Fruit fly (Drosophila melanogaster): ENCODE data around the gene CG13288.

Gene CG13288

DNA sequence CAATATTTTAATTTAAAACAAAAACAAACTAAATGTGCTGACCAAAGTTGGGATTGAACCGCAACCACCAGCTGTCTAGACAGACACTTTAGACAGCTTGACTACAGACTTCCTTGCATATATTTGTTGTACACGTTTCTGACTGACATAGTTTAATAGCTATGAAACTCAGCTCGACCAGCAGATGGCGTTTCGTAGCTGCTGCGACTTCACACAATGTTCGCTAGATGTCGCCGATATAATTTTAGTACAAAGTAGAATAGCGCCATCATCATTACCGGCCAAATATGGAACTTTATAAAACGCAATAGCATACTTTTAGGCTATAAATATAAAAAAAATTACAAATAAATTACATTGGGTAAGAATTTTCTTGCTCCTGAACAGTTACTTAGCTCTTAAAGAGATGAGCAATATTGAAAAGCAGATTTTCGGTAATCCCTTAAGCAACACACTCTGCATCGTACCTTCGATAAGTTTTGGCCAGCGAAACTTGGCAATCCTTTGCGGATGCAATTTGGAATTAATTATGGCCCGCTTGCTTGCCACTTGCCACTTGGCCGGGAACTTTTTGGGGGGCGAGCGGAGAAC lies 37.5 kb upstream of the CG13288 start (continued):
- TF ChIP-seq CG15479 (GFP tag; optimal IDR thresholded peaks at IDR 0.05), result no peak
- TF ChIP-seq CG3163 (GFP tag; optimal IDR thresholded peaks at IDR 0.05), result peak; percentile 37
- no peak for TF ChIP-seq tup (GFP tag; optimal IDR thresholded peaks at IDR 0.05)
- TF ChIP-seq CG2875 (GFP tag; optimal IDR thresholded peaks at IDR 0.05), result no peak
- peak; percentile 55; the same call in 1 of the 2 replicates for TF ChIP-seq CG9215 (GFP tag; IDR thresholded peaks at IDR 0.05)
- peak; percentile 26 for TF ChIP-seq zfh2 (GFP tag; optimal IDR thresholded peaks at IDR 0.05)
- TF ChIP-seq CG2199 (GFP tag; IDR thresholded peaks at IDR 0.05), result peak; percentile 95
- no peak for TF ChIP-seq C15 (GFP tag; IDR thresholded peaks at IDR 0.05)
- peak; percentile 52 for TF ChIP-seq Jarid2 (GFP tag; optimal IDR thresholded peaks at IDR 0.05)
- TF ChIP-seq mirr (GFP tag; optimal IDR thresholded peaks at IDR 0.05), result peak; percentile 61
- TF ChIP-seq ken (GFP tag; IDR thresholded peaks at IDR 0.05), result peak; percentile 86
- TF ChIP-seq org-1 (GFP tag; optimal IDR thresholded peaks at IDR 0.05), result no peak
- TF ChIP-seq CG11723 (GFP tag; optimal IDR thresholded peaks at IDR 0.05), result no peak
- TF ChIP-seq Dek (tag; optimal IDR thresholded peaks at IDR 0.05), result peak; percentile 24
- peak; percentile 100 for TF ChIP-seq CTCF (GFP tag; optimal IDR thresholded peaks at IDR 0.05)
- TF ChIP-seq CG1832 (GFP tag; optimal IDR thresholded peaks at IDR 0.05), result no peak
- no peak for TF ChIP-seq Hmx (GFP tag; optimal IDR thresholded peaks at IDR 0.05)
- TF ChIP-seq zen (tag; optimal IDR thresholded peaks at IDR 0.05), result peak; percentile 86
- TF ChIP-seq CG6791 (GFP tag; IDR thresholded peaks at IDR 0.05; ENCODE audit: partially characterized antibody), result peak; percentile 87
- TF ChIP-seq Nf-YC (tag; optimal IDR thresholded peaks at IDR 0.05), result no peak
- peak; percentile 66 for TF ChIP-seq nmo (GFP tag; optimal IDR thresholded peaks at IDR 0.05)
- TF ChIP-seq ewg (GFP tag; optimal IDR thresholded peaks at IDR 0.05), result peak; percentile 34
- no peak for TF ChIP-seq bigmax (GFP tag; optimal IDR thresholded peaks at IDR 0.05)
- peak; percentile 75 for TF ChIP-seq CG14710 (tag; optimal IDR thresholded peaks at IDR 0.05)
- TF ChIP-seq sug (tag; optimal IDR thresholded peaks at IDR 0.05), result no peak
- TF ChIP-seq PHDP (tag; optimal IDR thresholded peaks at IDR 0.05), result no peak
- peak; percentile 68 for TF ChIP-seq phol (tag; optimal IDR thresholded peaks at IDR 0.05)
- peak; percentile 34 for TF ChIP-seq scrt (GFP tag; optimal IDR thresholded peaks at IDR 0.05)
- peak; percentile 31; the same call in 1 of the 2 replicates for TF ChIP-seq klu (GFP tag; IDR thresholded peaks at IDR 0.05)
- TF ChIP-seq tin (GFP tag; optimal IDR thresholded peaks at IDR 0.05), result peak; percentile 88
- no peak for TF ChIP-seq CG15073 (GFP tag; optimal IDR thresholded peaks at IDR 0.05)
- peak in 1 of 2 experiments; percentile 28 for TF ChIP-seq Pdp1 (GFP tag; optimal IDR thresholded peaks at IDR 0.05)
- no peak for TF ChIP-seq GATAe (GFP tag; conservative IDR thresholded peaks at IDR 0.05)
- TF ChIP-seq CG9817 (tag; optimal IDR thresholded peaks at IDR 0.05), result peak; percentile 61
- peak; percentile 46 for TF ChIP-seq CG12391 (tag; optimal IDR thresholded peaks at IDR 0.05)
- 0 out of 2 replicates have a peak, but pooled peaks have one; percentile 43 for TF ChIP-seq ato (GFP tag; IDR thresholded peaks at IDR 0.05; ENCODE audit: partially characterized antibody)
- TF ChIP-seq HHEX (GFP tag; optimal IDR thresholded peaks at IDR 0.05), result peak; percentile 16
- TF ChIP-seq CG11085 (GFP tag; IDR thresholded peaks at IDR 0.05), result peak; percentile 81
- TF ChIP-seq bab2 (GFP tag; optimal IDR thresholded peaks at IDR 0.05), result peak; percentile 61
- no peak for TF ChIP-seq shn (GFP tag; optimal IDR thresholded peaks at IDR 0.05)
- TF ChIP-seq CG12071 (GFP tag; optimal IDR thresholded peaks at IDR 0.05), result peak; percentile 33
- TF ChIP-seq mam (GFP tag; optimal IDR thresholded peaks at IDR 0.05), result peak; percentile 84
- TF ChIP-seq gem (tag; optimal IDR thresholded peaks at IDR 0.05), result peak; percentile 60
- TF ChIP-seq CG4730 (GFP tag; IDR thresholded peaks at IDR 0.05), result peak; percentile 71
- TF ChIP-seq CG8359 (GFP tag; optimal IDR thresholded peaks at IDR 0.05; ENCODE audit: borderline replicate concordance), result no peak
- TF ChIP-seq D (optimal IDR thresholded peaks at IDR 0.05), result no peak
- peak; percentile 25 for TF ChIP-seq D (GFP tag; optimal IDR thresholded peaks at IDR 0.05)
- peak; percentile 76; the same call in 1 of the 2 replicates for TF ChIP-seq CG13287 (GFP tag; IDR thresholded peaks at IDR 0.05; ENCODE audit: partially characterized antibody)
- no peak for TF ChIP-seq Doc3 (GFP tag; IDR thresholded peaks at IDR 0.05; ENCODE audit: partially characterized antibody)
- peak; percentile 88 for TF ChIP-seq CG9932 (GFP tag; IDR thresholded peaks at IDR 0.05)
